Worm (Caenorhabditis elegans) whole organism, young adult: ENCODE results near the gene C30A5.16.

Experiments used
- B0019.2 ChIP-seq: fragments of 200-800 bp; sonication (Bioruptor generic); conservative IDR thresholded peaks from 2 replicates; pipeline ENCODE4 v1.3.6; 2022; ENCODE audit warnings: missing genetic modification reagents, missing genetic modification characterization, missing compliant biosample characterization
- B0035.1 ChIP-seq: sonication (generic microtip); optimal IDR thresholded peaks from 2 replicates; lab custom pipeline; 2016; ENCODE audit warnings: missing genetic modification characterization, mild to moderate bottlenecking, missing compliant biosample characterization, missing genotype, missing genetic modification reagents
- F10E7.11 ChIP-seq: sonication (generic microtip); optimal IDR thresholded peaks from 2 replicates; lab custom pipeline; 2017; ENCODE audit warnings: mild to moderate bottlenecking, missing genetic modification characterization, moderate library complexity, missing compliant biosample characterization
- F23B12.7 ChIP-seq: sonication (generic microtip); optimal IDR thresholded peaks from 2 replicates; lab custom pipeline; 2017; ENCODE audit warnings: missing genetic modification characterization, mild to moderate bottlenecking, missing compliant biosample characterization, antibody characterized with exemption, moderate library complexity; ENCODE audit not compliant: insufficient read depth
- F33H1.4 ChIP-seq: fragments of 200-800 bp; sonication (Bioruptor generic); IDR thresholded peaks from 2 replicates; pipeline ENCODE4 v1.3.6; 2022; ENCODE audit warnings: missing genetic modification reagents, missing genetic modification characterization, missing compliant biosample characterization
- F55B11.4 ChIP-seq: sonication (generic microtip); optimal IDR thresholded peaks from 2 replicates; lab custom pipeline; 2016; ENCODE audit warnings: missing compliant biosample characterization, missing genetic modification characterization, borderline replicate concordance; ENCODE audit not compliant: insufficient read depth
- F57A8.1 ChIP-seq: fragments of 200-800 bp; sonication (Bioruptor generic); optimal IDR thresholded peaks from 2 replicates; lab custom pipeline; 2018; ENCODE audit warnings: mild to moderate bottlenecking, missing genetic modification characterization, moderate library complexity, missing compliant biosample characterization
- K12H6.12 ChIP-seq: fragments of 200-800 bp; sonication (Bioruptor generic); optimal IDR thresholded peaks from 2 replicates; lab custom pipeline; 2018; ENCODE audit warnings: mild to moderate bottlenecking, missing genetic modification characterization, missing compliant biosample characterization
- Y79H2A.3 ChIP-seq: fragments of 200-800 bp; sonication (Bioruptor generic); conservative IDR thresholded peaks from 2 replicates; pipeline ENCODE4 v1.3.6; 2022; ENCODE audit warnings: missing genetic modification reagents, missing genetic modification characterization, missing compliant biosample characterization
- aptf-2 ChIP-seq: fragments of 200-800 bp; sonication (Bioruptor generic); conservative IDR thresholded peaks from 2 replicates; pipeline ENCODE4 v1.3.6; 2022; ENCODE audit warnings: missing genetic modification reagents, missing genetic modification characterization, missing compliant biosample characterization
- attf-3 ChIP-seq: fragments of 200-800 bp; sonication (Bioruptor generic); conservative IDR thresholded peaks from 2 replicates; pipeline ENCODE4 v1.3.6; 2022; ENCODE audit warnings: missing genetic modification reagents, missing genetic modification characterization, missing compliant biosample characterization
- cebp-1 ChIP-seq, 2 experiments: fragments of 200-800 bp in 1 of 2; sonication (Bioruptor generic) in 1 of 2; sonication (generic microtip) in 1 of 2; IDR thresholded peaks in 1 of 2; optimal IDR thresholded peaks in 1 of 2; 2 replicates each; pipeline versions ENCODE4 v1.3.6 to Lab custom; 2017 to 2022; ENCODE audit warnings: missing compliant biosample characterization in 2 of 2, missing genetic modification characterization in 2 of 2, mild to moderate bottlenecking in 1 of 2, missing genetic modification reagents in 1 of 2, moderate library complexity in 1 of 2
- ceh-100 ChIP-seq: fragments of 200-800 bp; sonication (Bioruptor generic); IDR thresholded peaks from 2 replicates; pipeline ENCODE4 v1.3.6; 2022; ENCODE audit warnings: missing genetic modification reagents, missing genetic modification characterization, missing compliant biosample characterization
- ceh-40 ChIP-seq: fragments of 200-800 bp; sonication (Bioruptor generic); IDR thresholded peaks from 2 replicates; pipeline ENCODE4 v1.3.6; 2022; ENCODE audit warnings: missing genetic modification characterization, missing compliant biosample characterization
- ceh-58 ChIP-seq: fragments of 200-800 bp; sonication (Bioruptor generic); IDR thresholded peaks from 2 replicates; pipeline ENCODE4 v1.3.6; 2022; ENCODE audit warnings: missing genetic modification characterization, missing compliant biosample characterization
- dpl-1 ChIP-seq: fragments of 150-350 bp; optimal IDR thresholded peaks from 2 replicates; lab custom pipeline; 2014; ENCODE audit warnings: missing biosample characterization, missing genetic modification reagents, missing genetic modification characterization
- egl-44 ChIP-seq: fragments of 200-800 bp; sonication (Bioruptor generic); IDR thresholded peaks from 2 replicates; pipeline ENCODE4 v1.3.6; 2022; ENCODE audit warnings: missing genetic modification reagents, missing genetic modification characterization, missing compliant biosample characterization
- fkh-3 ChIP-seq: sonication (generic microtip); optimal IDR thresholded peaks from 2 replicates; lab custom pipeline; 2016; ENCODE audit warnings: mild to moderate bottlenecking, missing genetic modification characterization, missing compliant biosample characterization
- him-1 ChIP-seq: sonication (generic microtip); optimal IDR thresholded peaks from 2 replicates; lab custom pipeline; 2016; ENCODE audit warnings: missing genotype, missing genetic modification reagents, missing genetic modification characterization, missing compliant biosample characterization
- hlh-26 ChIP-seq: fragments of 200-800 bp; sonication (Bioruptor generic); conservative IDR thresholded peaks from 2 replicates; pipeline ENCODE4 v1.3.6; 2022; ENCODE audit warnings: missing genetic modification reagents, missing genetic modification characterization, missing compliant biosample characterization
- hmg-1.2 ChIP-seq: fragments of 200-800 bp; sonication (Bioruptor generic); IDR thresholded peaks from 2 replicates; pipeline ENCODE4 v1.3.6; 2022; ENCODE audit warnings: missing genetic modification reagents, missing genetic modification characterization, missing compliant biosample characterization
- hmg-20 ChIP-seq: fragments of 200-800 bp; sonication (Bioruptor generic); IDR thresholded peaks from 2 replicates; pipeline ENCODE4 v1.3.6; 2022; ENCODE audit warnings: missing genetic modification reagents, missing genetic modification characterization, missing compliant biosample characterization
- hrde-1 ChIP-seq: sonication (generic microtip); optimal IDR thresholded peaks from 2 replicates; lab custom pipeline; 2016; ENCODE audit warnings: missing genetic modification characterization, mild to moderate bottlenecking, missing compliant biosample characterization, moderate library complexity, missing genotype, missing genetic modification reagents, borderline replicate concordance
- hsf-1 ChIP-seq: fragments of 200-800 bp; sonication (Bioruptor generic); IDR thresholded peaks from 2 replicates; pipeline ENCODE4 v1.3.6; 2022; ENCODE audit warnings: missing genetic modification reagents, missing genetic modification characterization, missing compliant biosample characterization
- lin-54 ChIP-seq: fragments of 200-800 bp; sonication (Bioruptor generic); optimal IDR thresholded peaks from 2 replicates; lab custom pipeline; 2018; ENCODE audit warnings: mild to moderate bottlenecking, missing genetic modification characterization, missing compliant biosample characterization
- mxl-1 ChIP-seq: sonication (generic microtip); optimal IDR thresholded peaks from 2 replicates; lab custom pipeline; 2016; ENCODE audit warnings: missing genetic modification characterization, missing compliant biosample characterization
- nfyb-1 ChIP-seq: fragments of 200-800 bp; sonication (Bioruptor generic); IDR thresholded peaks from 2 replicates; pipeline ENCODE4 v1.3.6; 2022; ENCODE audit warnings: missing genetic modification reagents, missing genetic modification characterization, missing compliant biosample characterization
- nhr-179 ChIP-seq: sonication (generic microtip); optimal IDR thresholded peaks from 2 replicates; lab custom pipeline; 2016; ENCODE audit warnings: mild to moderate bottlenecking, missing genetic modification characterization, missing compliant biosample characterization
- nhr-80 ChIP-seq: sonication (generic microtip); optimal IDR thresholded peaks from 2 replicates; lab custom pipeline; 2016; ENCODE audit warnings: missing genetic modification characterization, missing compliant biosample characterization
- pbrm-1 ChIP-seq: fragments of 200-800 bp; sonication (Bioruptor generic); IDR thresholded peaks from 2 replicates; pipeline ENCODE4 v1.3.6; 2022; ENCODE audit warnings: missing genetic modification reagents, missing genetic modification characterization, missing compliant biosample characterization
- pha-4 ChIP-seq: fragments of 150-350 bp; sonication (generic microtip); optimal IDR thresholded peaks from 2 replicates; lab custom pipeline; 2014; ENCODE audit warnings: missing biosample characterization, missing genetic modification reagents, missing genetic modification characterization
- rcor-1 ChIP-seq: fragments of 200-800 bp; sonication (Bioruptor generic); IDR thresholded peaks from 2 replicates; pipeline ENCODE4 v1.3.6; 2022; ENCODE audit warnings: missing genetic modification reagents, missing genetic modification characterization, missing compliant biosample characterization
- snpc-4 ChIP-seq, 5 experiments: fragments of 150-350 bp in 1 of 5; sonication (generic microtip) in 4 of 5; optimal IDR thresholded peaks; 2 replicates each; lab custom pipeline; 2014 to 2018; ENCODE audit warnings: missing genetic modification characterization in 5 of 5, missing biosample characterization in 3 of 5, antibody characterized with exemption in 2 of 5, mild to moderate bottlenecking in 2 of 5, missing compliant biosample characterization in 2 of 5, missing genotype in 2 of 5, moderate library complexity in 2 of 5, missing genetic modification reagents in 1 of 5
- tbp1 ChIP-seq: fragments of 200-800 bp; sonication (Bioruptor generic); optimal IDR thresholded peaks from 2 replicates; lab custom pipeline; 2018; ENCODE audit warnings: mild to moderate bottlenecking, missing genetic modification characterization, missing compliant biosample characterization
- tlf-1 ChIP-seq: fragments of 200-800 bp; sonication (Bioruptor generic); optimal IDR thresholded peaks from 2 replicates; lab custom pipeline; 2018; ENCODE audit warnings: mild to moderate bottlenecking, missing genetic modification characterization, missing compliant biosample characterization
- unc-62 ChIP-seq: fragments of 150-350 bp; optimal IDR thresholded peaks from 2 replicates; lab custom pipeline; 2014; ENCODE audit warnings: missing biosample characterization, missing genetic modification reagents, missing genetic modification characterization
- zim-3 ChIP-seq: sonication (generic microtip); optimal IDR thresholded peaks from 2 replicates; lab custom pipeline; 2017; ENCODE audit warnings: mild to moderate bottlenecking, missing genetic modification characterization, moderate library complexity, missing compliant biosample characterization
- ztf-18 ChIP-seq: sonication (generic microtip); optimal IDR thresholded peaks from 2 replicates; lab custom pipeline; 2016; ENCODE audit warnings: missing genotype, mild to moderate bottlenecking, missing genetic modification characterization, missing compliant biosample characterization
- ztf-22 ChIP-seq: fragments of 200-800 bp; sonication (Bioruptor generic); optimal IDR thresholded peaks from 2 replicates; lab custom pipeline; 2018; ENCODE audit warnings: mild to moderate bottlenecking, missing genetic modification characterization, moderate library complexity, missing compliant biosample characterization
- ztf-25 ChIP-seq: fragments of 200-800 bp; sonication (Bioruptor generic); IDR thresholded peaks from 2 replicates; pipeline ENCODE4 v1.3.6; 2022; ENCODE audit warnings: missing genetic modification reagents, missing genetic modification characterization, missing compliant biosample characterization
- ztf-3 ChIP-seq: fragments of 200-800 bp; sonication (Bioruptor generic); optimal IDR thresholded peaks from 2 replicates; lab custom pipeline; 2018; ENCODE audit warnings: mild to moderate bottlenecking, missing genetic modification characterization, missing compliant biosample characterization

Gene C30A5.16

DNA sequence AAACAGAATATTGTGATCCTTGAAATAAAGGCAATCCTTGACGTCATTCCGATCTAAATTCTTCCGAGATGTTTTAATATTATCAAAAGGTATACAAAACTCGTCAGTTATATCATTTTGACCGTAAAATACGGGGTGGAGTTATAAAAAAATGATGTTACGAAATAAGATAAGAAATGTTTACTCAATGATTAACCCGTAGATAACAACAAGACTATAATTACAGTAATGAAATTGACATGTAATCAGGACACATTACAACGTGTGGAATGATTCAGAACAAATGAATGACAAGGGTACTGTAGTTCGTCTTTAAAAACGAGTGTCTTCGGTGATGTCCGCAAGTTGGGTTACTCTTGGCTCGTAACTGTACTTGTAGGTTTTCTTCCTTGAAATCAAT is 19.8 kb downstream of the C30A5.16 start, which contains the start of gene tsp-2 (continued):
- TF ChIP-seq snpc-4 (GFP tag; optimal IDR thresholded peaks at IDR 0.05; lab: Kevin White, UChicago) (no peak), snpc-4 (tag; optimal IDR thresholded peaks at IDR 0.05; lab: Kevin White, UChicago) (no peak)

- no peak for TF ChIP-seq nhr-179 (tag; lab: Kevin White, UChicago)
- TF ChIP-seq F55B11.4 (tag; lab: Kevin White, UChicago), result no peak
- TF ChIP-seq dpl-1 (GFP tag; lab: Kevin White, UChicago), result no peak
- TF ChIP-seq hmg-1.2, result no peak
- no peak for TF ChIP-seq ceh-100 (GFP tag; lab: Robert Waterston, UW)
- no peak for TF ChIP-seq ztf-3
- no peak for TF ChIP-seq zim-3 (tag; lab: Kevin White, UChicago)
- TF ChIP-seq ztf-18 (tag; lab: Kevin White, UChicago), result no peak
- no peak for TF ChIP-seq F33H1.4 (GFP tag; lab: Robert Waterston, UW)
- no peak for TF ChIP-seq tlf-1 (GFP tag; lab: Kevin White, UChicago)
- no peak for TF ChIP-seq hsf-1 (GFP tag; lab: Robert Waterston, UW)
- TF ChIP-seq, all 124 proteins: peak for 0
Observed at ce11 chrIII:8239325-8239724, 21.3 kb downstream of the C30A5.16 start, which contains the start of gene tsp-1. tsp-1 (minus strand) TSS chrIII:8239423.

- TF ChIP-seq mxl-1 (tag; lab: Kevin White, UChicago) (no peak), nhr-80 (tag; lab: Kevin White, UChicago) (peak; percentile 28), cebp-1 (GFP tag; IDR thresholded peaks at IDR 0.05; lab: Robert Waterston, UW) (no peak), cebp-1 (tag; optimal IDR thresholded peaks at IDR 0.05; lab: Kevin White, UChicago) (no peak)
Observed at ce11 chrIII:8240247-8240646, 22.2 kb downstream of the C30A5.16 start.

DNA sequence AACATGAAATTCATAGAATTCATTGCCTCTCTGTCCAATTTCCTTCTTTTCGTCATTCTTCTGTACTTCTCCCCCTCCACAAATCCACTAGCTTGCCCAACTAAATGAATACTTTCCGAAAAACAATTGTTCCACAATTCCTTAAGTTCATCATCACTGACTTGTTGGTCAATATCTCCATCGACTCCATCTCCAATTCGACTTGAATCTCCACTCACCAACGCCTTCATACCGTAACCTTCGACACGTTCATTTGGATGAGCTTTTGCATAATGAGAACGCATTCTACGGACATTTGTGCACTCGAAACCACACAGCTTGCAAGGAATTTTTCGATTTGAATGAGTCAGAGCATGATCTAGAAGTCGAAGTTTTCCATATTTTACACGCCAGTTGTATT is 22.9 kb downstream of the C30A5.16 start:
- no peak for TF ChIP-seq ztf-22 (GFP tag; lab: Kevin White, UChicago)
- TF ChIP-seq him-1 (tag; lab: Kevin White, UChicago), result no peak
- no peak for TF ChIP-seq aptf-2 (GFP tag; lab: Robert Waterston, UW)
- no peak for TF ChIP-seq F10E7.11
- no peak for TF ChIP-seq K12H6.12
- TF ChIP-seq fkh-3 (tag; lab: Kevin White, UChicago), result no peak
- no peak for TF ChIP-seq egl-44 (GFP tag; lab: Robert Waterston, UW)
- no peak for TF ChIP-seq B0019.2
- no peak for TF ChIP-seq rcor-1 (GFP tag; lab: Robert Waterston, UW)
- TF ChIP-seq hlh-26 (GFP tag; lab: Robert Waterston, UW), result no peak

ce11 chrIII:8242809-8243208 is 24.8 kb downstream of the C30A5.16 start, which contains the start of gene C02F5.12:
C02F5.12 (minus strand) TSS chrIII:8243029.
- TF ChIP-seq attf-3, result 0 out of 2 replicates have a peak, but pooled peaks have one; percentile 19
- no peak for TF ChIP-seq F23B12.7 (tag; lab: Kevin White, UChicago)
- 0 out of 2 replicates have a peak, but pooled peaks have one; percentile 31 for TF ChIP-seq nfyb-1 (GFP tag; lab: Robert Waterston, UW)
- no peak for TF ChIP-seq B0035.1 (tag; lab: Kevin White, UChicago)
- no peak for TF ChIP-seq Y79H2A.3 (GFP tag; lab: Robert Waterston, UW)
- 0 out of 2 replicates have a peak, but pooled peaks have one; percentile 51 for TF ChIP-seq ceh-58 (GFP tag; lab: Robert Waterston, UW)
- peak; percentile 35 for TF ChIP-seq tlf-1 (GFP tag; lab: Kevin White, UChicago)
- TF ChIP-seq pbrm-1 (GFP tag; lab: Robert Waterston, UW), result peak; percentile 26; the same call in 1 of the 2 replicates
- TF ChIP-seq ceh-40 (GFP tag; lab: Robert Waterston, UW), result no peak
- no peak for TF ChIP-seq hrde-1 (tag; lab: Kevin White, UChicago)
- no peak for TF ChIP-seq F57A8.1 (GFP tag; lab: Kevin White, UChicago)
- TF ChIP-seq tbp1 (GFP tag; lab: Kevin White, UChicago), result peak; percentile 25
- TF ChIP-seq hmg-20, result no peak
- no peak for TF ChIP-seq pha-4 (tag; lab: Kevin White, UChicago)
- peak; percentile 61 for TF ChIP-seq lin-54 (GFP tag; lab: Kevin White, UChicago)
- TF ChIP-seq unc-62 (GFP tag; lab: Kevin White, UChicago), result no peak
- TF ChIP-seq fkh-3 (tag; lab: Kevin White, UChicago), result no peak
- TF ChIP-seq ztf-25 (GFP tag; lab: Robert Waterston, UW), result no peak
- TF ChIP-seq nhr-80 (tag; lab: Kevin White, UChicago), result peak; percentile 46
